Worm (Caenorhabditis elegans): ENCODE data around the gene bcmo-2.

- TF ChIP-seq pha-4 (tag; optimal IDR thresholded peaks at IDR 0.05) (no peak), ztf-11 (tag; optimal IDR thresholded peaks at IDR 0.05) (no peak), nhr-12 (tag; optimal IDR thresholded peaks at IDR 0.05) (no peak), lsy-2 (tag; optimal IDR thresholded peaks at IDR 0.05) (no peak), nhr-28 (tag; optimal IDR thresholded peaks at IDR 0.05) (no peak), elt-1 (tag; optimal IDR thresholded peaks at IDR 0.05; ENCODE audit: borderline replicate concordance, insufficient read depth) (no peak), nhr-237 (tag; optimal IDR thresholded peaks at IDR 0.05) (no peak), unc-39 (tag; optimal IDR thresholded peaks at IDR 0.05) (no peak), ces-1 (GFP tag; optimal IDR thresholded peaks at IDR 0.05) (no peak), unc-62 (GFP tag; optimal IDR thresholded peaks at IDR 0.05) (no peak), hlh-1 (tag; optimal IDR thresholded peaks at IDR 0.05) (no peak), nhr-76 (tag; optimal IDR thresholded peaks at IDR 0.05) (no peak), lin-13 (tag; optimal IDR thresholded peaks at IDR 0.05) (no peak), M03D4.4 (tag; optimal IDR thresholded peaks at IDR 0.05) (no peak)
Observed at ce11 chrII:3935098-3935497, 24.5 kb upstream of the bcmo-2 start.
